Fruit fly (Drosophila melanogaster): ENCODE measurements around the gene ScsbetaG.

The ScsbetaG gene

dm6 chr3L:5608128-5608527, 44.6 kb upstream of the ScsbetaG start, which contains the start of gene Eaf6 (continued):
- no peak for TF ChIP-seq Hand (GFP tag; optimal IDR thresholded peaks at IDR 0.05)
- peak; percentile 8 for TF ChIP-seq unpg (GFP tag; optimal IDR thresholded peaks at IDR 0.05)
- TF ChIP-seq CG10274 (GFP tag; optimal IDR thresholded peaks at IDR 0.05), result no peak
- no peak for TF ChIP-seq CG8281 (tag; optimal IDR thresholded peaks at IDR 0.05)
- no peak for TF ChIP-seq Camta (GFP tag; optimal IDR thresholded peaks at IDR 0.05)
- TF ChIP-seq p53 (GFP tag; optimal IDR thresholded peaks at IDR 0.05), result no peak
- TF ChIP-seq CG12659 (GFP tag; optimal IDR thresholded peaks at IDR 0.05), result peak; percentile 58
- no peak for TF ChIP-seq Kr (GFP tag; optimal IDR thresholded peaks at IDR 0.05)
- TF ChIP-seq tin (GFP tag; optimal IDR thresholded peaks at IDR 0.05), result no peak
- TF ChIP-seq CG5953 (GFP tag; IDR thresholded peaks at IDR 0.05), result no peak
- TF ChIP-seq CG34224 (GFP tag; IDR thresholded peaks at IDR 0.05; ENCODE audit: partially characterized antibody), result peak; percentile 33; the same call in 1 of the 3 replicates
- 0 out of 2 replicates have a peak, but pooled peaks have one; percentile 13 for TF ChIP-seq Rfx (GFP tag; IDR thresholded peaks at IDR 0.05)
- TF ChIP-seq CG16815 (GFP tag; optimal IDR thresholded peaks at IDR 0.05), result no peak
- TF ChIP-seq Awh (GFP tag; IDR thresholded peaks at IDR 0.05), result no peak
- TF ChIP-seq tap (tag; optimal IDR thresholded peaks at IDR 0.05), result no peak
- peak; percentile 37 for TF ChIP-seq HmgZ (tag; optimal IDR thresholded peaks at IDR 0.05)
- TF ChIP-seq Bteb2 (GFP tag; optimal IDR thresholded peaks at IDR 0.05), result no peak
- no peak for TF ChIP-seq CG12769 (tag; optimal IDR thresholded peaks at IDR 0.05)
- TF ChIP-seq Lpt (GFP tag; optimal IDR thresholded peaks at IDR 0.05), result no peak
- TF ChIP-seq NFAT (GFP tag; IDR thresholded peaks at IDR 0.05), result peak; percentile 13; the same call in 1 of the 2 replicates
- no peak for TF ChIP-seq CG9727 (GFP tag; optimal IDR thresholded peaks at IDR 0.05)
- peak; percentile 45 for TF ChIP-seq Med (GFP tag)
- no peak for TF ChIP-seq CG10959 (GFP tag; IDR thresholded peaks at IDR 0.05)
- TF ChIP-seq vvl (GFP tag; IDR thresholded peaks at IDR 0.05), result peak; percentile 55; the same call in 1 of the 2 replicates
- TF ChIP-seq pzg (GFP tag; optimal IDR thresholded peaks at IDR 0.05), result peak; percentile 70
- peak; percentile 61 for TF ChIP-seq YL-1 (GFP tag; optimal IDR thresholded peaks at IDR 0.05)
- TF ChIP-seq NfI (GFP tag; optimal IDR thresholded peaks at IDR 0.05), result no peak
- no peak for TF ChIP-seq Rx (GFP tag; IDR thresholded peaks at IDR 0.05)
- no peak for TF ChIP-seq NC2β (GFP tag; optimal IDR thresholded peaks at IDR 0.05)
- TF ChIP-seq CG8290 (GFP tag; optimal IDR thresholded peaks at IDR 0.05), result no peak
- TF ChIP-seq CG8290 (tag; optimal IDR thresholded peaks at IDR 0.05), result peak in 1 of 2 experiments; percentile 17
- peak; percentile 45; the same call in 1 of the 3 replicates for TF ChIP-seq CG6791 (GFP tag; IDR thresholded peaks at IDR 0.05; ENCODE audit: partially characterized antibody)
- TF ChIP-seq Hr51 (GFP tag; optimal IDR thresholded peaks at IDR 0.05), result no peak
- peak; percentile 47 for TF ChIP-seq CG2712 (tag; optimal IDR thresholded peaks at IDR 0.05)
- TF ChIP-seq Lhr (GFP tag; optimal IDR thresholded peaks at IDR 0.05), result peak; percentile 53
- peak; percentile 63 for TF ChIP-seq pita (GFP tag; optimal IDR thresholded peaks at IDR 0.05)
- no peak for TF ChIP-seq CG17912 (GFP tag; optimal IDR thresholded peaks at IDR 0.05)
- peak; percentile 62 for TF ChIP-seq exex (tag; optimal IDR thresholded peaks at IDR 0.05)
- TF ChIP-seq shn (GFP tag; optimal IDR thresholded peaks at IDR 0.05), result no peak
- no peak for TF ChIP-seq repo (GFP tag; optimal IDR thresholded peaks at IDR 0.05)
- TF ChIP-seq grau (tag; optimal IDR thresholded peaks at IDR 0.05), result peak; percentile 7
- no peak for TF ChIP-seq CG1602 (GFP tag; optimal IDR thresholded peaks at IDR 0.05)
- no peak for TF ChIP-seq ci (GFP tag; IDR thresholded peaks at IDR 0.05)
- no peak for TF ChIP-seq croc (GFP tag; conservative IDR thresholded peaks at IDR 0.05)
- TF ChIP-seq CG13123 (GFP tag; optimal IDR thresholded peaks at IDR 0.05), result no peak
- no peak for TF ChIP-seq twi (tag; optimal IDR thresholded peaks at IDR 0.05)
- peak; percentile 80 for TF ChIP-seq gfzf (GFP tag; optimal IDR thresholded peaks at IDR 0.05)
- TF ChIP-seq CG4820 (GFP tag; optimal IDR thresholded peaks at IDR 0.05), result no peak
- TF ChIP-seq CG4360 (GFP tag; IDR thresholded peaks at IDR 0.05), result no peak
- no peak for TF ChIP-seq kay (GFP tag; optimal IDR thresholded peaks at IDR 0.05)
- TF ChIP-seq Vsx1 (GFP tag; optimal IDR thresholded peaks at IDR 0.05), result peak; percentile 95
- TF ChIP-seq CG31365 (tag; optimal IDR thresholded peaks at IDR 0.05), result no peak

Measured in whole organism, embryonic.